Fruit fly (Drosophila melanogaster): ENCODE data around the gene CG18048.
A peak's percentile ranks its signal among the peaks of the same experiment; 100 is the strongest.

Gene CG18048

DNA sequence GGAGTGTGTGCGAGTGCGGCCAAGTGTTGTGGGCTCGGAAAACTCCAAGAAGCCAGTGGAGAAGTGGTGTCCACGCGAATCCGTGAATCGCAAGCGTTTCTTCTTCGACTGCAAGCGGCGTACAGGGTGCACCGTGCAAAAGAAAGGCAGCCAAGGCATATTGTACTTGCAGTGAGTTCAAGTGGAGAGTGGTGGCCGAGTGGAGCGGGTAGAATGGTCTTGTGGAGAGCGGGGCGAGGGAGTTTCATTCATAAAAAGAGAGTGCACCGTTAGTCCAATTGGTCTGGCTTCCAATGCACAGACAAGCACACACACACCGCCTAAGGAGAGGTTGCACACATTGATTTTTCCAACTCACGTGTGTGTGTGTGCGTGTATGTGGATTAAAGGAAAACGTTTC is 5.3 kb downstream of the CG18048 start (continued):
- TF ChIP-seq lab (GFP tag; optimal IDR thresholded peaks at IDR 0.05): no peak
- no peak for TF ChIP-seq pb (GFP tag; optimal IDR thresholded peaks at IDR 0.05)
- TF ChIP-seq trem (tag; optimal IDR thresholded peaks at IDR 0.05): no peak
- TF ChIP-seq danr (GFP tag; IDR thresholded peaks at IDR 0.05): no peak
- no peak for TF ChIP-seq CG8478 (optimal IDR thresholded peaks at IDR 0.05)
- peak; percentile 39 for TF ChIP-seq Neu2 (GFP tag; optimal IDR thresholded peaks at IDR 0.05; ENCODE audit: borderline replicate concordance)
- TF ChIP-seq CG4617 (GFP tag; optimal IDR thresholded peaks at IDR 0.05; ENCODE audit: borderline replicate concordance): peak; percentile 72
- TF ChIP-seq Dp (GFP tag; optimal IDR thresholded peaks at IDR 0.05): no peak
- no peak for TF ChIP-seq Ets97D (GFP tag; optimal IDR thresholded peaks at IDR 0.05)
- TF ChIP-seq oc (tag; optimal IDR thresholded peaks at IDR 0.05): no peak
- TF ChIP-seq CG7556 (GFP tag; optimal IDR thresholded peaks at IDR 0.05): no peak
- TF ChIP-seq p53 (GFP tag; optimal IDR thresholded peaks at IDR 0.05): no peak
- TF ChIP-seq psq (GFP tag; optimal IDR thresholded peaks at IDR 0.05): no peak
- no peak for TF ChIP-seq Hr39 (optimal IDR thresholded peaks at IDR 0.05)
- no peak for TF ChIP-seq ash1 (GFP tag; optimal IDR thresholded peaks at IDR 0.05)
- TF ChIP-seq CG10979 (tag; optimal IDR thresholded peaks at IDR 0.05): no peak
- no peak for TF ChIP-seq Deaf1 (tag; optimal IDR thresholded peaks at IDR 0.05)
- TF ChIP-seq CG3065 (GFP tag; optimal IDR thresholded peaks at IDR 0.05): no peak
- TF ChIP-seq TFAM (GFP tag; optimal IDR thresholded peaks at IDR 0.05): no peak
- TF ChIP-seq ci (GFP tag; IDR thresholded peaks at IDR 0.05): no peak; the same call in 2 of the 3 replicates
- TF ChIP-seq CG32767 (GFP tag; IDR thresholded peaks at IDR 0.05): no peak
- TF ChIP-seq sens-2 (GFP tag; IDR thresholded peaks at IDR 0.05): no peak
- TF ChIP-seq CG16813 (GFP tag; IDR thresholded peaks at IDR 0.05; ENCODE audit: partially characterized antibody): no peak
- TF ChIP-seq ems (GFP tag; optimal IDR thresholded peaks at IDR 0.05): no peak
- no peak for TF ChIP-seq CG11093 (GFP tag; IDR thresholded peaks at IDR 0.05)
- TF ChIP-seq Elba2 (GFP tag; optimal IDR thresholded peaks at IDR 0.05): peak; percentile 56
- TF ChIP-seq Camta (GFP tag; optimal IDR thresholded peaks at IDR 0.05): no peak
- no peak for TF ChIP-seq CG7745 (tag; optimal IDR thresholded peaks at IDR 0.05)
- no peak for TF ChIP-seq ATbp (GFP tag; optimal IDR thresholded peaks at IDR 0.05)
- TF ChIP-seq zen2 (GFP tag; IDR thresholded peaks at IDR 0.05; ENCODE audit: partially characterized antibody): no peak
- TF ChIP-seq br (optimal IDR thresholded peaks at IDR 0.05): no peak
- TF ChIP-seq CG8359 (GFP tag; optimal IDR thresholded peaks at IDR 0.05; ENCODE audit: borderline replicate concordance): peak; percentile 43
- no peak for TF ChIP-seq CG5953 (GFP tag; IDR thresholded peaks at IDR 0.05)
- TF ChIP-seq CG18262 (tag; optimal IDR thresholded peaks at IDR 0.05): no peak
- TF ChIP-seq CG11504 (tag; optimal IDR thresholded peaks at IDR 0.05): no peak
- TF ChIP-seq CG4328 (GFP tag; optimal IDR thresholded peaks at IDR 0.05): no peak
- TF ChIP-seq vfl (GFP tag; optimal IDR thresholded peaks at IDR 0.05): no peak
- TF ChIP-seq gfzf (GFP tag; optimal IDR thresholded peaks at IDR 0.05): no peak
- no peak for TF ChIP-seq CG7786 (GFP tag; optimal IDR thresholded peaks at IDR 0.05)

DNA sequence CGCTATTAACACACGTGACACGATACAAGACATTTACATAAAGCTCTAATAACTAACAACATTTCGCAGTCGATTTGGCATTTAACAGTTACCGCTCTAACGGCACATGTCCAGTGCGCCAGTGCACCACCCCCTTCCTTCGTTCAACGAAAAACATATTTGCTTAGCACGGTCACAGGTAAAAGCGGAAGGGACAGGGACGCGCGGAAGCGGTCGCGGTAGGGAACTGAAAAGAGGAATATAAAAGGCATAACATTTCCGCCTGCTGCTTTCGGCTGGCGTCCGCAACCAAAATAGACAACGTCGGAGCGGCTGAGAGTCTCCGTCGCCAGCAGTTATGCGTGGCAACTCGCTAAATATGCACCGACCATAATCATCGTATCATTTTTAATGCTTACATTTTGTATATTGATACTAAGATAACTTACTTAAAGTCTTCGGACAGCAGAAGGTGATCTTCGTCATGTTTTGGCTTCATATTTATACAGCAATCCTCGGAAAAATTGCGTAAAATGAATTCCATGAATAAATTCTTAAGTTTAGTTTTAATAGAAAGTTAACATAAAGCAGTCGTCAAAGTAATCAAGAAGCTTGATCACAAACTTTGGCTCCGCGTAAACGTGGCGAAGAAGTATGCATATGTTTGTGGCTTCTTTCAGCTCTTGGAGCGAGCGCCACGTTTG is 5.9 kb downstream of the CG18048 start:
- TF ChIP-seq CG7839 (tag; optimal IDR thresholded peaks at IDR 0.05) (peak; percentile 38), CG5180 (GFP tag; optimal IDR thresholded peaks at IDR 0.05) (peak; percentile 5), nerfin-1 (tag; optimal IDR thresholded peaks at IDR 0.05) (peak; percentile 20), CG14014 (GFP tag; IDR thresholded peaks at IDR 0.05) (peak; percentile 4; the same call in 1 of the 2 replicates), dpn (GFP tag; optimal IDR thresholded peaks at IDR 0.05) (no peak), Mes4 (GFP tag; optimal IDR thresholded peaks at IDR 0.05) (no peak), CG9817 (tag; optimal IDR thresholded peaks at IDR 0.05) (peak; percentile 11), cg (GFP tag; optimal IDR thresholded peaks at IDR 0.05) (peak; percentile 50), emc (GFP tag; optimal IDR thresholded peaks at IDR 0.05) (no peak), da (GFP tag; optimal IDR thresholded peaks at IDR 0.05) (no peak), CG18262 (tag; optimal IDR thresholded peaks at IDR 0.05) (peak; percentile 48), CG10979 (tag; optimal IDR thresholded peaks at IDR 0.05) (peak; percentile 38), CG8089 (GFP tag; optimal IDR thresholded peaks at IDR 0.05) (no peak), CG30403 (GFP tag; optimal IDR thresholded peaks at IDR 0.05) (peak; percentile 13), slbo (GFP tag; IDR thresholded peaks at IDR 0.05) (no peak), grau (tag; optimal IDR thresholded peaks at IDR 0.05) (peak; percentile 32)
